Fruit fly (Drosophila melanogaster): ENCODE results near the gene Shawl.

The Shawl gene

dm6 chr2L:9448322-9449256 lies 33.6 kb upstream of the Shawl start (continued):
- TF ChIP-seq CG3281 (GFP tag; optimal IDR thresholded peaks at IDR 0.05), result no peak
- TF ChIP-seq chif (GFP tag; optimal IDR thresholded peaks at IDR 0.05), result peak in 1 of 2 experiments; percentile 42
- 0 out of 2 replicates have a peak, but pooled peaks have one; percentile 17 for TF ChIP-seq dati (GFP tag; IDR thresholded peaks at IDR 0.05)
- TF ChIP-seq Kr (GFP tag; optimal IDR thresholded peaks at IDR 0.05), result no peak
- TF ChIP-seq CG8290 (GFP tag; optimal IDR thresholded peaks at IDR 0.05), result no peak
- peak in 1 of 2 experiments; percentile 27 for TF ChIP-seq CG8290 (tag; optimal IDR thresholded peaks at IDR 0.05)
- TF ChIP-seq jing (GFP tag; optimal IDR thresholded peaks at IDR 0.05), result no peak
- no peak for TF ChIP-seq Opbp (GFP tag; IDR thresholded peaks at IDR 0.05; ENCODE audit: partially characterized antibody)
- no peak for TF ChIP-seq CG2875 (GFP tag; optimal IDR thresholded peaks at IDR 0.05)
- TF ChIP-seq unpg (GFP tag; optimal IDR thresholded peaks at IDR 0.05), result no peak
- no peak; the same call in 1 of the 2 replicates for TF ChIP-seq CG10366 (GFP tag; IDR thresholded peaks at IDR 0.05)
- peak; percentile 36 for TF ChIP-seq pum (GFP tag; optimal IDR thresholded peaks at IDR 0.05)
- TF ChIP-seq CG8944 (GFP tag; optimal IDR thresholded peaks at IDR 0.05), result peak; percentile 37
- TF ChIP-seq CG9437 (GFP tag; optimal IDR thresholded peaks at IDR 0.05), result peak; percentile 40
- TF ChIP-seq CG11247 (GFP tag; IDR thresholded peaks at IDR 0.05), result no peak
- TF ChIP-seq wdn (GFP tag; IDR thresholded peaks at IDR 0.05), result 0 out of 2 replicates have a peak, but pooled peaks have one; percentile 9
- TF ChIP-seq MESR4 (GFP tag; optimal IDR thresholded peaks at IDR 0.05), result no peak
- peak; percentile 21 for TF ChIP-seq Side (GFP tag; optimal IDR thresholded peaks at IDR 0.05)
- peak; percentile 19 for TF ChIP-seq CoRest (tag; optimal IDR thresholded peaks at IDR 0.05)
- TF ChIP-seq CG8089 (GFP tag; optimal IDR thresholded peaks at IDR 0.05), result peak; percentile 10
- no peak for TF ChIP-seq sna (GFP tag; IDR thresholded peaks at IDR 0.05; ENCODE audit: partially characterized antibody)
- TF ChIP-seq CG13775 (GFP tag; optimal IDR thresholded peaks at IDR 0.05), result peak; percentile 25
- peak; percentile 8 for TF ChIP-seq lmd (GFP tag; IDR thresholded peaks at IDR 0.05)
- peak; percentile 17 for TF ChIP-seq CG18619 (GFP tag; optimal IDR thresholded peaks at IDR 0.05)
- TF ChIP-seq CG42726 (GFP tag; IDR thresholded peaks at IDR 0.05; ENCODE audit: partially characterized antibody), result no peak
- peak; percentile 89 for TF ChIP-seq sens (GFP tag)
- no peak for TF ChIP-seq danr (GFP tag; IDR thresholded peaks at IDR 0.05)
- TF ChIP-seq PHDP (tag; optimal IDR thresholded peaks at IDR 0.05), result no peak
- TF ChIP-seq yki (optimal IDR thresholded peaks at IDR 0.05), result peak; percentile 28
- no peak for TF ChIP-seq CG17328 (GFP tag; IDR thresholded peaks at IDR 0.05)
- TF ChIP-seq Doc2 (GFP tag; IDR thresholded peaks at IDR 0.05), result no peak
- no peak for TF ChIP-seq CG6254 (GFP tag; optimal IDR thresholded peaks at IDR 0.05)
- no peak for TF ChIP-seq phol (tag; optimal IDR thresholded peaks at IDR 0.05)
- peak; percentile 28 for TF ChIP-seq dm (GFP tag; optimal IDR thresholded peaks at IDR 0.05)
- TF ChIP-seq hbn (GFP tag; IDR thresholded peaks at IDR 0.05; ENCODE audit: partially characterized antibody), result no peak
- TF ChIP-seq MBD-R2 (GFP tag; IDR thresholded peaks at IDR 0.05), result no peak
- TF ChIP-seq vnd (GFP tag; IDR thresholded peaks at IDR 0.05; ENCODE audit: partially characterized antibody), result no peak
- TF ChIP-seq Dll (GFP tag; IDR thresholded peaks at IDR 0.05; ENCODE audit: partially characterized antibody), result peak; percentile 43; the same call in 1 of the 4 replicates
- peak; percentile 55 for TF ChIP-seq CG31224 (GFP tag; IDR thresholded peaks at IDR 0.05)
- peak; percentile 14 for TF ChIP-seq CG16863 (GFP tag; optimal IDR thresholded peaks at IDR 0.05)
- TF ChIP-seq CG13287 (GFP tag; IDR thresholded peaks at IDR 0.05; ENCODE audit: partially characterized antibody), result 0 out of 2 replicates have a peak, but pooled peaks have one; percentile 22
- peak; percentile 21 for TF ChIP-seq CG2120 (GFP tag; optimal IDR thresholded peaks at IDR 0.05)
- peak; percentile 7; the same call in 1 of the 2 replicates for TF ChIP-seq sens-2 (GFP tag; IDR thresholded peaks at IDR 0.05)
- peak; percentile 1 for TF ChIP-seq crc (GFP tag; optimal IDR thresholded peaks at IDR 0.05)
- TF ChIP-seq CG11504 (tag; optimal IDR thresholded peaks at IDR 0.05), result peak; percentile 31
- no peak for TF ChIP-seq CG11398 (GFP tag; optimal IDR thresholded peaks at IDR 0.05)
- TF ChIP-seq CG12104 (GFP tag; optimal IDR thresholded peaks at IDR 0.05), result no peak
- TF ChIP-seq CG30403 (GFP tag; optimal IDR thresholded peaks at IDR 0.05), result peak; percentile 42
- peak; percentile 13 for TF ChIP-seq CG2678 (tag; optimal IDR thresholded peaks at IDR 0.05)
